Comparison of ENCODE assay signal across 1 fruit fly cellular context in genomic region chr3L:15530638-15531225, dm6.
TF ChIP-seq lines count a peak whose summit lies in the region.

No protein-coding gene starts in this region.

TF ChIP-seq in whole organism, embryonic, 481 proteins besides CTCF, POLR2A, EP300 and RAD21 (continued from another document):
- TF ChIP-seq CG6689 (GFP tag; IDR thresholded peaks at IDR 0.05; lab: Robert Waterston, UW) (no peak), Ets97D (GFP tag; optimal IDR thresholded peaks at IDR 0.05; lab: Kevin White, UChicago) (no peak), CG15601 (tag; optimal IDR thresholded peaks at IDR 0.05; lab: Kevin White, UChicago) (peak; percentile 45), CG7987 (GFP tag; optimal IDR thresholded peaks at IDR 0.05; lab: Kevin White, UChicago) (no peak), CG11723 (GFP tag; optimal IDR thresholded peaks at IDR 0.05; lab: Kevin White, UChicago) (peak; percentile 39), CG10147 (GFP tag; optimal IDR thresholded peaks at IDR 0.05; lab: Kevin White, UChicago) (no peak), CG6272 (GFP tag; IDR thresholded peaks at IDR 0.05; lab: Robert Waterston, UW) (no peak), otp (GFP tag; IDR thresholded peaks at IDR 0.05; lab: Robert Waterston, UW) (no peak), ci (GFP tag; IDR thresholded peaks at IDR 0.05; lab: Robert Waterston, UW) (peak; percentile 43; the same call in 1 of the 3 replicates), pzg (GFP tag; optimal IDR thresholded peaks at IDR 0.05; lab: Kevin White, UChicago) (no peak), Elba2 (GFP tag; optimal IDR thresholded peaks at IDR 0.05; lab: Kevin White, UChicago) (no peak), bbx (GFP tag; IDR thresholded peaks at IDR 0.05; lab: Robert Waterston, UW; ENCODE audit: partially characterized antibody) (no peak), CG15479 (GFP tag; optimal IDR thresholded peaks at IDR 0.05; lab: Kevin White, UChicago) (no peak), CG15514 (GFP tag; optimal IDR thresholded peaks at IDR 0.05; lab: Kevin White, UChicago) (no peak), Blimp-1 (GFP tag; optimal IDR thresholded peaks at IDR 0.05; lab: Kevin White, UChicago) (no peak), ro (GFP tag; IDR thresholded peaks at IDR 0.05; lab: Robert Waterston, UW) (no peak), CG4360 (GFP tag; IDR thresholded peaks at IDR 0.05; lab: Robert Waterston, UW) (peak; percentile 37; the same call in 1 of the 2 replicates), HLHmδ (GFP tag; optimal IDR thresholded peaks at IDR 0.05; lab: Kevin White, UChicago) (no peak), CG18599 (GFP tag; optimal IDR thresholded peaks at IDR 0.05; lab: Kevin White, UChicago) (no peak), CG5180 (GFP tag; optimal IDR thresholded peaks at IDR 0.05; lab: Kevin White, UChicago) (peak; percentile 33), BEAF-32 (GFP tag; optimal IDR thresholded peaks at IDR 0.05; lab: Kevin White, UChicago) (no peak), zfh1 (GFP tag; IDR thresholded peaks at IDR 0.05; lab: Robert Waterston, UW) (no peak), CG7271 (tag; optimal IDR thresholded peaks at IDR 0.05; lab: Kevin White, UChicago) (no peak), CG8089 (GFP tag; optimal IDR thresholded peaks at IDR 0.05; lab: Kevin White, UChicago) (no peak), CG3838 (GFP tag; optimal IDR thresholded peaks at IDR 0.05; lab: Kevin White, UChicago) (no peak), CG2120 (GFP tag; optimal IDR thresholded peaks at IDR 0.05; lab: Kevin White, UChicago) (no peak), CG31388 (GFP tag; optimal IDR thresholded peaks at IDR 0.05; lab: Kevin White, UChicago) (no peak), CG12071 (GFP tag; optimal IDR thresholded peaks at IDR 0.05; lab: Kevin White, UChicago) (peak; percentile 26), CG4424 (GFP tag; optimal IDR thresholded peaks at IDR 0.05; lab: Kevin White, UChicago) (no peak), gfzf (GFP tag; optimal IDR thresholded peaks at IDR 0.05; lab: Kevin White, UChicago) (no peak), CG14050 (GFP tag; IDR thresholded peaks at IDR 0.05; lab: Robert Waterston, UW) (no peak), nerfin-2 (GFP tag; IDR thresholded peaks at IDR 0.05; lab: Robert Waterston, UW; ENCODE audit: partially characterized antibody) (no peak), Xrp1 (GFP tag; IDR thresholded peaks at IDR 0.05; lab: Robert Waterston, UW) (no peak), CHES-1-like (GFP tag; optimal IDR thresholded peaks at IDR 0.05; lab: Kevin White, UChicago) (no peak), chn (GFP tag; optimal IDR thresholded peaks at IDR 0.05; lab: Kevin White, UChicago) (no peak), CG4328 (GFP tag; optimal IDR thresholded peaks at IDR 0.05; lab: Kevin White, UChicago) (peak; percentile 29), Gug (GFP tag; IDR thresholded peaks at IDR 0.05; lab: Robert Waterston, UW) (no peak), gt (GFP tag; IDR thresholded peaks at IDR 0.05; lab: Robert Waterston, UW) (no peak), fd102C (GFP tag; optimal IDR thresholded peaks at IDR 0.05; lab: Kevin White, UChicago) (no peak), CG14441 (GFP tag; IDR thresholded peaks at IDR 0.05; lab: Robert Waterston, UW) (no peak), Ada2b (GFP tag; IDR thresholded peaks at IDR 0.05; lab: Robert Waterston, UW) (no peak), Poxn (GFP tag; IDR thresholded peaks at IDR 0.05; lab: Robert Waterston, UW) (no peak), CG17359 (tag; optimal IDR thresholded peaks at IDR 0.05; lab: Kevin White, UChicago) (peak; percentile 31), Sry-β (GFP tag; optimal IDR thresholded peaks at IDR 0.05; lab: Kevin White, UChicago) (peak; percentile 3), Max (GFP tag; optimal IDR thresholded peaks at IDR 0.05; lab: Kevin White, UChicago) (no peak), Mrtf (GFP tag; IDR thresholded peaks at IDR 0.05; lab: Robert Waterston, UW) (no peak), CG2678 (tag; optimal IDR thresholded peaks at IDR 0.05; lab: Kevin White, UChicago) (peak; percentile 37), CG33557 (GFP tag; optimal IDR thresholded peaks at IDR 0.05; lab: Kevin White, UChicago) (peak; percentile 57), dmrt11E (tag; optimal IDR thresholded peaks at IDR 0.05; lab: Kevin White, UChicago) (no peak), Ravus (GFP tag; IDR thresholded peaks at IDR 0.05; lab: Robert Waterston, UW) (no peak), hkb (optimal IDR thresholded peaks at IDR 0.05; lab: Kevin White, UChicago) (no peak), hkb (GFP tag; IDR thresholded peaks at IDR 0.05; lab: Robert Waterston, UW) (no peak), HLH3B (GFP tag; IDR thresholded peaks at IDR 0.05; lab: Robert Waterston, UW) (no peak), Ssrp (tag; optimal IDR thresholded peaks at IDR 0.05; lab: Kevin White, UChicago) (no peak), ab (GFP tag; optimal IDR thresholded peaks at IDR 0.05; lab: Kevin White, UChicago) (no peak), CG17829 (tag; optimal IDR thresholded peaks at IDR 0.05; lab: Kevin White, UChicago) (no peak), CG15269 (tag; optimal IDR thresholded peaks at IDR 0.05; lab: Kevin White, UChicago) (no peak), CG18262 (tag; optimal IDR thresholded peaks at IDR 0.05; lab: Kevin White, UChicago) (no peak), CG12236 (GFP tag; optimal IDR thresholded peaks at IDR 0.05; lab: Kevin White, UChicago) (no peak), Pdp1 (GFP tag; optimal IDR thresholded peaks at IDR 0.05; lab: Kevin White, UChicago) (no peak), MESR4 (GFP tag; optimal IDR thresholded peaks at IDR 0.05; lab: Kevin White, UChicago) (no peak), CG30431 (GFP tag; optimal IDR thresholded peaks at IDR 0.05; lab: Kevin White, UChicago) (no peak), NC2α (GFP tag; optimal IDR thresholded peaks at IDR 0.05; lab: Kevin White, UChicago) (no peak), fd3F (GFP tag; optimal IDR thresholded peaks at IDR 0.05; lab: Kevin White, UChicago) (no peak)
TF ChIP-seq in whole organism, embryonic: peak in this region for 41.
